Worm (Caenorhabditis elegans): ENCODE results near the gene D1025.10.

DNA sequence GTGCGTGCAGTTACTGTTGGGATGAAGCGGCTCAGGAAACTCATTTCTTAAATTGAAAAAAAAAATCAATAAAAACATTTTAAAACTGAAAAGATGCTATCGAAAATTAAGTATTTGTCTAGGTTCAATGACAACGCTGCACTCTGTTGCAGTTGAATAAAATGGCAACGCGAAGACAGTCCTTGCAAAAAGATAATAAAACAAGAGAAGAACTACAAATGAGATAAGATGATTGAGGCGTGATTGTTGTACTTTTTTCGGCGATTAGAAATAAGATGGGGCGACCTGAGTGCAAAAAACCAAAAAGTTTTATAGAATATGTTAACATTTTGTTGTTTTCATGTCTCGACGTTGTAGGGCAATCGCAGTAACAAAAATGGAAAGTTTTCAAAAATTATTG is 1.6 kb upstream of the D1025.10 start, which contains the start of gene gcsh-1:
- TF ChIP-seq madf-2 (tag; optimal IDR thresholded peaks at IDR 0.05), result no peak
- no peak for TF ChIP-seq sox-4 (tag; optimal IDR thresholded peaks at IDR 0.05)
- no peak for TF ChIP-seq mec-3 (tag; optimal IDR thresholded peaks at IDR 0.05; ENCODE audit: borderline replicate concordance)
- no peak for TF ChIP-seq nfya-1 (tag; optimal IDR thresholded peaks at IDR 0.05)
- TF ChIP-seq ceh-9 (tag; optimal IDR thresholded peaks at IDR 0.05), result no peak

All from whole organism, late embryonic.